Worm (Caenorhabditis elegans): ENCODE measurements around the gene EGAP5.1.

DNA sequence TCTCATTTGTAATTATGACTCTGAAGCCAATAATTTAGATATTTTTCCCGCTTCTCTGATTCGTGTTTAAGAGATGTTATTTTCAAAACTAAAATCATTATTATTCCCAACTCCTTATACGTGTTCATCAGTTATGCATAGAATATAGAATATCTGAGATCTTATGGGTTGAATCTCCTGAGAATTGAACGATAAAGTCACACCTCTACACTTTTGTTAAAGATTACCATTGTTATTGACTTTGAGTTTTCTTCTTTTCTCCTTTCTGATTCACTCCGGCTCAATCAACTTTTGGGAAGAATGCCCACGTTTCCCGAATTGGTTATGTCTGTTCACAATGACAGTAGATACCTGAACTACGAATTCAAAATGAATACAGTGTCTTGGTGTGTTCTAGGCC is 17.0 kb downstream of the EGAP5.1 start, which contains the start of gene sru-48:
- TF ChIP-seq gmeb-2 (tag; optimal IDR thresholded peaks at IDR 0.05) (no peak), ttx-3 (tag; optimal IDR thresholded peaks at IDR 0.05) (no peak), ref-2 (tag; optimal IDR thresholded peaks at IDR 0.05) (no peak), K09A11.1 (tag; optimal IDR thresholded peaks at IDR 0.05; ENCODE audit: insufficient read depth) (no peak), pha-4 (tag; optimal IDR thresholded peaks at IDR 0.05) (no peak), lin-11 (tag; optimal IDR thresholded peaks at IDR 0.05) (no peak), ceh-9 (tag; optimal IDR thresholded peaks at IDR 0.05) (no peak), elt-4 (tag; optimal IDR thresholded peaks at IDR 0.05) (no peak)
